Worm (Caenorhabditis elegans): ENCODE data around the gene F59D12.3.

DNA sequence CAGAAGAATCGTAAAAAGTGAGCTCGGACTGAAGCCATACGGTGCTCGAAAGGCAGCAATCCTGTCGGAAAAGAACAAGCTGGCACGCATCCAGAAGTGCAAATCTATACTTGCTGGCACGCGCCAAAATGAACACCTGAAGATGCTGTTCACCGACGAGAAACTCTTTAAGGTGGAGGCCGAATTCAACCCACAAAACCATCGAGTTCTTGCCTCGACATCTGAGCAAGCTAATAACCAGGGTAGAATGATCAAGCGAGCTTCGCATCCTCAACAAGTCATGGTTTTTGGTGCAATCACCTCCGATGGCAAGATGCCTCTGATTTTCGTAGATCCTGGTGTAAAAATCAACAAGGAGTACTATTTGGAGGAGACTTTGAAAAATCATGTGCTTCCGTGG is 42.7 kb upstream of the F59D12.3 start:
- TF ChIP-seq ztf-4 (tag; optimal IDR thresholded peaks at IDR 0.05) (no peak), lin-39 (tag; optimal IDR thresholded peaks at IDR 0.05) (no peak), elt-3 (tag; optimal IDR thresholded peaks at IDR 0.05) (no peak), mdl-1 (tag; optimal IDR thresholded peaks at IDR 0.05) (no peak), dmd-4 (tag; optimal IDR thresholded peaks at IDR 0.05) (no peak), ceh-16 (tag; optimal IDR thresholded peaks at IDR 0.05) (no peak), mbf-1 (tag; optimal IDR thresholded peaks at IDR 0.05) (no peak), lsy-2 (tag; optimal IDR thresholded peaks at IDR 0.05) (no peak), unc-62 (GFP tag; optimal IDR thresholded peaks at IDR 0.05) (no peak), snpc-4 (tag; optimal IDR thresholded peaks at IDR 0.05) (no peak), nhr-10 (tag; optimal IDR thresholded peaks at IDR 0.05) (no peak), nhr-6 (tag; optimal IDR thresholded peaks at IDR 0.05) (no peak), aly-2 (tag; optimal IDR thresholded peaks at IDR 0.05) (no peak)
